Worm (Caenorhabditis elegans) whole organism, young adult: Measurements from ENCODE around the gene npr-4.

Source experiments
- C06A6.2 ChIP-seq: fragments of 200-800 bp; sonication (Bioruptor generic); conservative IDR thresholded peaks from 2 replicates; pipeline ENCODE4 v1.3.6; 2022; ENCODE audit warnings: missing genetic modification characterization, missing compliant biosample characterization
- F10E7.11 ChIP-seq: sonication (generic microtip); optimal IDR thresholded peaks from 2 replicates; lab custom pipeline; 2017; ENCODE audit warnings: mild to moderate bottlenecking, missing genetic modification characterization, moderate library complexity, missing compliant biosample characterization
- F23B12.7 ChIP-seq: sonication (generic microtip); optimal IDR thresholded peaks from 2 replicates; lab custom pipeline; 2017; ENCODE audit warnings: missing genetic modification characterization, mild to moderate bottlenecking, missing compliant biosample characterization, antibody characterized with exemption, moderate library complexity; ENCODE audit not compliant: insufficient read depth
- F33H1.4 ChIP-seq: fragments of 200-800 bp; sonication (Bioruptor generic); IDR thresholded peaks from 2 replicates; pipeline ENCODE4 v1.3.6; 2022; ENCODE audit warnings: missing genetic modification reagents, missing genetic modification characterization, missing compliant biosample characterization
- F49E8.2 ChIP-seq: sonication (generic microtip); optimal IDR thresholded peaks from 3 replicates; lab custom pipeline; 2017; ENCODE audit warnings: missing genetic modification characterization, mild to moderate bottlenecking, missing compliant biosample characterization, antibody characterized with exemption, moderate library complexity; ENCODE audit not compliant: insufficient read depth
- F52B5.7 ChIP-seq: sonication (generic microtip); optimal IDR thresholded peaks from 2 replicates; lab custom pipeline; 2016; ENCODE audit warnings: mild to moderate bottlenecking, missing genetic modification characterization, missing compliant biosample characterization
- F55B11.4 ChIP-seq: sonication (generic microtip); optimal IDR thresholded peaks from 2 replicates; lab custom pipeline; 2016; ENCODE audit warnings: missing compliant biosample characterization, missing genetic modification characterization, borderline replicate concordance; ENCODE audit not compliant: insufficient read depth
- F57C9.4 ChIP-seq: sonication (generic microtip); optimal IDR thresholded peaks from 2 replicates; lab custom pipeline; 2017; ENCODE audit warnings: mild to moderate bottlenecking, missing genetic modification characterization, missing compliant biosample characterization
- K11D2.4 ChIP-seq: fragments of 200-800 bp; sonication (Bioruptor generic); IDR thresholded peaks from 2 replicates; pipeline ENCODE4 v1.3.6; 2022; ENCODE audit warnings: missing genetic modification reagents, missing genetic modification characterization, missing compliant biosample characterization
- atf-7 ChIP-seq: sonication (generic microtip); optimal IDR thresholded peaks from 2 replicates; lab custom pipeline; 2017; ENCODE audit warnings: mild to moderate bottlenecking, missing genetic modification characterization, missing compliant biosample characterization
- attf-3 ChIP-seq: fragments of 200-800 bp; sonication (Bioruptor generic); conservative IDR thresholded peaks from 2 replicates; pipeline ENCODE4 v1.3.6; 2022; ENCODE audit warnings: missing genetic modification reagents, missing genetic modification characterization, missing compliant biosample characterization
- attf-6 ChIP-seq: fragments of 200-800 bp; sonication (Bioruptor generic); IDR thresholded peaks from 2 replicates; pipeline ENCODE4 v1.3.6; 2022; ENCODE audit warnings: missing genetic modification reagents, missing genetic modification characterization, missing compliant biosample characterization
- ceh-100 ChIP-seq: fragments of 200-800 bp; sonication (Bioruptor generic); IDR thresholded peaks from 2 replicates; pipeline ENCODE4 v1.3.6; 2022; ENCODE audit warnings: missing genetic modification reagents, missing genetic modification characterization, missing compliant biosample characterization
- ceh-27 ChIP-seq: fragments of 200-800 bp; sonication (Bioruptor generic); optimal IDR thresholded peaks from 2 replicates; lab custom pipeline; 2018; ENCODE audit warnings: mild to moderate bottlenecking, missing genetic modification characterization, moderate library complexity, missing compliant biosample characterization
- ceh-79 ChIP-seq: sonication (generic microtip); optimal IDR thresholded peaks from 2 replicates; lab custom pipeline; 2017; ENCODE audit warnings: mild to moderate bottlenecking, missing genetic modification characterization, missing compliant biosample characterization
- chd-7 ChIP-seq: sonication (generic microtip); optimal IDR thresholded peaks from 2 replicates; lab custom pipeline; 2016; ENCODE audit warnings: mild to moderate bottlenecking, missing genetic modification characterization, moderate library complexity, missing compliant biosample characterization
- dox-1 ChIP-seq: fragments of 200-800 bp; sonication (Bioruptor generic); IDR thresholded peaks from 2 replicates; pipeline ENCODE4 v1.3.6; 2022; ENCODE audit warnings: missing genetic modification reagents, missing genetic modification characterization, missing compliant biosample characterization
- dpff-1 ChIP-seq: sonication (generic microtip); optimal IDR thresholded peaks from 2 replicates; lab custom pipeline; 2017; ENCODE audit warnings: mild to moderate bottlenecking, missing genetic modification characterization, missing compliant biosample characterization
- efl-1 ChIP-seq: fragments of 150-350 bp; optimal IDR thresholded peaks from 2 replicates; lab custom pipeline; 2014; ENCODE audit warnings: missing biosample characterization, missing genetic modification reagents, missing genetic modification characterization
- egl-18 ChIP-seq: fragments of 200-800 bp; sonication (Bioruptor generic); IDR thresholded peaks from 2 replicates; pipeline ENCODE4 v1.3.6; 2022; ENCODE audit warnings: missing genetic modification reagents, missing genetic modification characterization, missing compliant biosample characterization
- egl-44 ChIP-seq: fragments of 200-800 bp; sonication (Bioruptor generic); IDR thresholded peaks from 2 replicates; pipeline ENCODE4 v1.3.6; 2022; ENCODE audit warnings: missing genetic modification reagents, missing genetic modification characterization, missing compliant biosample characterization
- ekl-4 ChIP-seq: fragments of 200-800 bp; sonication (Bioruptor generic); IDR thresholded peaks from 2 replicates; pipeline ENCODE4 v1.3.6; 2022; ENCODE audit warnings: missing genetic modification reagents, missing genetic modification characterization, missing compliant biosample characterization
- ets-4 ChIP-seq: fragments of 200-800 bp; sonication (Bioruptor generic); optimal IDR thresholded peaks from 2 replicates; lab custom pipeline; 2018; ENCODE audit warnings: mild to moderate bottlenecking, missing genetic modification characterization, missing compliant biosample characterization
- fkh-3 ChIP-seq: sonication (generic microtip); optimal IDR thresholded peaks from 2 replicates; lab custom pipeline; 2016; ENCODE audit warnings: mild to moderate bottlenecking, missing genetic modification characterization, missing compliant biosample characterization
- lin-54 ChIP-seq: fragments of 200-800 bp; sonication (Bioruptor generic); optimal IDR thresholded peaks from 2 replicates; lab custom pipeline; 2018; ENCODE audit warnings: mild to moderate bottlenecking, missing genetic modification characterization, missing compliant biosample characterization
- lsy-27 ChIP-seq: sonication (generic microtip); optimal IDR thresholded peaks from 2 replicates; lab custom pipeline; 2017; ENCODE audit warnings: missing genetic modification characterization, mild to moderate bottlenecking, missing compliant biosample characterization, antibody characterized with exemption, missing genotype, borderline replicate concordance; ENCODE audit not compliant: insufficient read depth
- madf-10 ChIP-seq: sonication (generic microtip); optimal IDR thresholded peaks from 2 replicates; lab custom pipeline; 2016; ENCODE audit warnings: mild to moderate bottlenecking, missing genetic modification characterization, missing compliant biosample characterization
- madf-3 ChIP-seq: fragments of 200-800 bp; sonication (Bioruptor generic); IDR thresholded peaks from 2 replicates; pipeline ENCODE4 v1.3.6; 2022; ENCODE audit warnings: missing genetic modification reagents, missing genetic modification characterization, missing compliant biosample characterization
- madf-8 ChIP-seq: fragments of 200-800 bp; sonication (Bioruptor generic); conservative IDR thresholded peaks from 2 replicates; pipeline ENCODE4 v1.3.6; 2022; ENCODE audit warnings: missing genetic modification reagents, missing genetic modification characterization, missing compliant biosample characterization
- mcd-1 ChIP-seq: fragments of 200-800 bp; sonication (Bioruptor generic); IDR thresholded peaks from 2 replicates; pipeline ENCODE4 v1.3.6; 2022; ENCODE audit warnings: missing genetic modification reagents, missing genetic modification characterization, missing compliant biosample characterization
- mel-28 ChIP-seq: sonication (generic microtip); optimal IDR thresholded peaks from 2 replicates; lab custom pipeline; 2016; ENCODE audit warnings: borderline replicate concordance, mild to moderate bottlenecking, missing genetic modification characterization, missing compliant biosample characterization
- nhr-120 ChIP-seq: fragments of 200-800 bp; sonication (Bioruptor generic); IDR thresholded peaks from 2 replicates; pipeline ENCODE4 v1.3.6; 2022; ENCODE audit warnings: missing genetic modification characterization, missing compliant biosample characterization
- nhr-27 ChIP-seq: fragments of 200-800 bp; sonication (Bioruptor generic); optimal IDR thresholded peaks from 2 replicates; lab custom pipeline; 2018; ENCODE audit warnings: mild to moderate bottlenecking, missing genetic modification characterization, moderate library complexity, missing compliant biosample characterization
- nhr-80 ChIP-seq: sonication (generic microtip); optimal IDR thresholded peaks from 2 replicates; lab custom pipeline; 2016; ENCODE audit warnings: missing genetic modification characterization, missing compliant biosample characterization
- rcor-1 ChIP-seq: fragments of 200-800 bp; sonication (Bioruptor generic); IDR thresholded peaks from 2 replicates; pipeline ENCODE4 v1.3.6; 2022; ENCODE audit warnings: missing genetic modification reagents, missing genetic modification characterization, missing compliant biosample characterization
- rec-8 ChIP-seq, 2 experiments: sonication (generic microtip); optimal IDR thresholded peaks; 2 replicates each; lab custom pipeline; 2016; ENCODE audit warnings: mild to moderate bottlenecking in 2 of 2, missing genetic modification characterization in 2 of 2, missing genetic modification reagents in 2 of 2, missing genotype in 2 of 2, missing biosample characterization in 1 of 2, missing compliant biosample characterization in 1 of 2, moderate library complexity in 1 of 2
- sea-2 ChIP-seq: fragments of 200-800 bp; sonication (Bioruptor generic); IDR thresholded peaks from 2 replicates; pipeline ENCODE4 v1.3.6; 2022; ENCODE audit warnings: missing genetic modification characterization, missing compliant biosample characterization
- snpc-3.4 ChIP-seq: sonication (generic microtip); optimal IDR thresholded peaks from 2 replicates; lab custom pipeline; 2017; ENCODE audit warnings: missing genetic modification characterization, mild to moderate bottlenecking, missing compliant biosample characterization, antibody characterized with exemption, moderate library complexity, missing genotype, missing genetic modification reagents
- snpc-4 ChIP-seq, 5 experiments: fragments of 150-350 bp in 1 of 5; sonication (generic microtip) in 4 of 5; optimal IDR thresholded peaks; 2 replicates each; lab custom pipeline; 2014 to 2018; ENCODE audit warnings: missing genetic modification characterization in 5 of 5, missing biosample characterization in 3 of 5, antibody characterized with exemption in 2 of 5, mild to moderate bottlenecking in 2 of 5, missing compliant biosample characterization in 2 of 5, missing genotype in 2 of 5, moderate library complexity in 2 of 5, missing genetic modification reagents in 1 of 5
- somi-1 ChIP-seq: fragments of 200-800 bp; sonication (Bioruptor generic); optimal IDR thresholded peaks from 2 replicates; lab custom pipeline; 2018; ENCODE audit warnings: mild to moderate bottlenecking, missing genetic modification characterization, missing compliant biosample characterization
- tbp1 ChIP-seq: fragments of 200-800 bp; sonication (Bioruptor generic); optimal IDR thresholded peaks from 2 replicates; lab custom pipeline; 2018; ENCODE audit warnings: mild to moderate bottlenecking, missing genetic modification characterization, missing compliant biosample characterization
- tlf-1 ChIP-seq: fragments of 200-800 bp; sonication (Bioruptor generic); optimal IDR thresholded peaks from 2 replicates; lab custom pipeline; 2018; ENCODE audit warnings: mild to moderate bottlenecking, missing genetic modification characterization, missing compliant biosample characterization
- unc-62 ChIP-seq: fragments of 150-350 bp; optimal IDR thresholded peaks from 2 replicates; lab custom pipeline; 2014; ENCODE audit warnings: missing biosample characterization, missing genetic modification reagents, missing genetic modification characterization
- ztf-22 ChIP-seq: fragments of 200-800 bp; sonication (Bioruptor generic); optimal IDR thresholded peaks from 2 replicates; lab custom pipeline; 2018; ENCODE audit warnings: mild to moderate bottlenecking, missing genetic modification characterization, moderate library complexity, missing compliant biosample characterization

Gene npr-4

DNA sequence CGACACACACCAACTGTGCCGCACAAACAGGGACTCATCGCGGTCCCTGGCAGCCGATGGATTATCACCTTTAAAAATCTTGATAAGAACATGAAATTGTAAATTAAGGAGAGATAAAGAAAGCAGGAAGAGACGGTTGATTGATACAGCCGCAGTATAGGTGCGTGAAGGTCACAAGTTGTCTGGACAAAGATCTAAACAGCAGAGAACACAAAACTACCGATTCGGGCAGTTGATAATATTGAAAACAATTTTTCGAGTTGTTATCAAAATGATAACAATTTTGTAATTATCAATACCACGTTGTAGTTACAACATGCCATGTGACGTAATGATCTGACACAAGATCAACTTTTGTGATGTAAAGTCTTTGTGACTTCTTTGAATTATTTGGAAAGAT, 50.7 kb downstream of the npr-4 start (continued):
- TF ChIP-seq egl-44 (GFP tag; lab: Robert Waterston, UW) (0 out of 2 replicates have a peak, but pooled peaks have one; percentile 37), snpc-4 (GFP tag; optimal IDR thresholded peaks at IDR 0.05; lab: Kevin White, UChicago) (no peak), snpc-4 (tag; optimal IDR thresholded peaks at IDR 0.05; lab: Kevin White, UChicago) (no peak), atf-7 (tag; lab: Kevin White, UChicago) (peak; percentile 71), K11D2.4 (GFP tag; lab: Robert Waterston, UW) (0 out of 2 replicates have a peak, but pooled peaks have one; percentile 47), F10E7.11 (tag; lab: Kevin White, UChicago) (no peak), F52B5.7 (tag; lab: Kevin White, UChicago) (no peak), rec-8 (tag; optimal IDR thresholded peaks at IDR 0.05; lab: Kevin White, UChicago) (no peak), tlf-1 (GFP tag; lab: Kevin White, UChicago) (peak; percentile 39), nhr-80 (peak; percentile 84), efl-1 (GFP tag; lab: Kevin White, UChicago) (no peak), attf-3 (GFP tag; lab: Robert Waterston, UW) (no peak), F57C9.4 (tag; lab: Kevin White, UChicago) (no peak), sea-2 (GFP tag; lab: Robert Waterston, UW) (no peak), C06A6.2 (GFP tag; lab: Robert Waterston, UW) (peak; percentile 53; the same call in 1 of the 2 replicates), ets-4 (GFP tag; lab: Kevin White, UChicago) (no peak), F23B12.7 (tag; lab: Kevin White, UChicago) (no peak), nhr-27 (tag; lab: Kevin White, UChicago) (no peak), snpc-3.4 (tag; lab: Kevin White, UChicago) (no peak), lin-54 (GFP tag; lab: Kevin White, UChicago) (no peak), chd-7 (peak; percentile 62), nhr-120 (GFP tag; lab: Robert Waterston, UW) (no peak), unc-62 (GFP tag; lab: Kevin White, UChicago) (peak; percentile 2), egl-18 (GFP tag; lab: Robert Waterston, UW) (no peak), somi-1 (GFP tag; lab: Kevin White, UChicago) (peak; percentile 79), ekl-4 (no peak; the same call in 1 of the 2 replicates), ztf-22 (GFP tag; lab: Kevin White, UChicago) (peak; percentile 70), ceh-100 (GFP tag; lab: Robert Waterston, UW) (no peak), madf-10 (peak; percentile 8), attf-6 (no peak), dpff-1 (tag; lab: Kevin White, UChicago) (no peak), rcor-1 (GFP tag; lab: Robert Waterston, UW) (no peak), ceh-27 (GFP tag; lab: Kevin White, UChicago) (no peak), mcd-1 (GFP tag; lab: Robert Waterston, UW) (peak; percentile 38; the same call in 1 of the 2 replicates), tbp1 (GFP tag; lab: Kevin White, UChicago) (peak; percentile 44)
- TF ChIP-seq, all 124 proteins: peak for 20

DNA sequence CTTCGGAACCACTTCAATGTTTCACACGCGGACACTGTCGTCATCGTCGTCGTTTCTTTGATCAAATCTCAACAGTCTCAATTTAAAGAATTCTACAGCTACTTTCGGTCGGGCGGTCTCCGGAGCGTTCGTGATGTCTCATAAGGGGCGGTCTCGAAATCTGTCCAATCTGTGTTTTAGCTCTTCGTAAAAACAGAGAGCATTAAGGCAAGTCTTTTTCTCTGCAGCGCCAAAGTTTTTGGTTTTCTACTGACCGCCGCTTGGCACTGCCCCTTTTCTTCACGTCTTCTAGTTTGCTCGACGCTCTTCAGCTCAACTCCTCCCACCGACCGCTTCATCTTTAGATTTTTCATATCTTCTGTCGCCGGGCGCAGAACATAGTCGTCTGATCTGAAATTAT, 59.0 kb downstream of the npr-4 start, which contains the start of gene lips-1:
Gene lips-1, plus strand, starts transcription at position 301 of the 400 bp plus-strand sequence.
- TF ChIP-seq madf-3 (GFP tag; lab: Robert Waterston, UW) = no peak
- no peak for TF ChIP-seq lsy-27 (tag; lab: Kevin White, UChicago)
- TF ChIP-seq F52B5.7 (tag; lab: Kevin White, UChicago) = no peak
- no peak for TF ChIP-seq K11D2.4 (GFP tag; lab: Robert Waterston, UW)
- no peak for TF ChIP-seq madf-8 (GFP tag; lab: Robert Waterston, UW)
- no peak for TF ChIP-seq F55B11.4 (tag; lab: Kevin White, UChicago)
- TF ChIP-seq mel-28 (tag; lab: Kevin White, UChicago) = no peak
- TF ChIP-seq F57C9.4 (tag; lab: Kevin White, UChicago) = no peak
- no peak for TF ChIP-seq rcor-1 (GFP tag; lab: Robert Waterston, UW)
- no peak for TF ChIP-seq F33H1.4
- no peak for TF ChIP-seq atf-7 (tag; lab: Kevin White, UChicago)
- no peak for TF ChIP-seq dox-1 (GFP tag; lab: Robert Waterston, UW)
- TF ChIP-seq fkh-3 (tag; lab: Kevin White, UChicago) = no peak
- no peak for TF ChIP-seq ceh-79 (tag; lab: Kevin White, UChicago)
- no peak for TF ChIP-seq F49E8.2
